Worm (Caenorhabditis elegans) whole organism, L4 larva: Measurements from ENCODE around the gene C15H9.4.

Experiments
- D1046.2 ChIP-seq: fragments of 200-800 bp; sonication (Bioruptor generic); IDR thresholded peaks from 2 replicates; pipeline ENCODE4 v1.3.6; 2022; ENCODE audit warnings: missing genetic modification characterization, missing compliant biosample characterization
- aly-2 ChIP-seq: sonication (generic microtip); optimal IDR thresholded peaks from 2 replicates; lab custom pipeline; 2018; ENCODE audit warnings: missing biosample characterization, missing genetic modification characterization
- ceh-28 ChIP-seq: fragments of 150-350 bp; optimal IDR thresholded peaks from 2 replicates; lab custom pipeline; 2014; ENCODE audit warnings: missing biosample characterization, missing genetic modification reagents, missing genetic modification characterization
- fkh-10 ChIP-seq: fragments of 150-350 bp; optimal IDR thresholded peaks from 2 replicates; lab custom pipeline; 2014; ENCODE audit warnings: missing biosample characterization, missing genetic modification reagents, missing genetic modification characterization
- jun-1 ChIP-seq: fragments of 150-350 bp; optimal IDR thresholded peaks from 2 replicates; lab custom pipeline; 2014; ENCODE audit warnings: missing biosample characterization, missing genetic modification reagents, missing genetic modification characterization
- lin-15B ChIP-seq: fragments of 150-350 bp; sonication (generic microtip); optimal IDR thresholded peaks from 3 replicates; lab custom pipeline; 2014; ENCODE audit warnings: missing biosample characterization, missing genetic modification characterization
- mdl-1 ChIP-seq, 2 experiments: fragments of 150-350 bp in 1 of 2; sonication (generic microtip) in 1 of 2; optimal IDR thresholded peaks; 2 replicates each; lab custom pipeline; 2014 to 2017; ENCODE audit warnings: missing biosample characterization in 2 of 2, missing genetic modification characterization in 2 of 2
- mep-1 ChIP-seq: fragments of 150-350 bp; sonication (generic microtip); optimal IDR thresholded peaks from 3 replicates; lab custom pipeline; 2014; ENCODE audit warnings: missing biosample characterization, missing genetic modification characterization
- mes-2 ChIP-seq: sonication (generic microtip); optimal IDR thresholded peaks from 2 replicates; lab custom pipeline; 2016; ENCODE audit warnings: missing genotype, mild to moderate bottlenecking, missing genetic modification characterization, missing compliant biosample characterization; ENCODE audit not compliant: poor library complexity, severe bottlenecking
- pha-4 ChIP-seq, 2 experiments: fragments of 150-350 bp in 1 of 2; fragments of 200-800 bp in 1 of 2; sonication (Bioruptor generic) in 1 of 2; IDR thresholded peaks in 1 of 2; optimal IDR thresholded peaks in 1 of 2; 2 replicates each; pipeline versions ENCODE4 v1.3.6 to Lab custom; 2014 to 2022; ENCODE audit warnings: missing genetic modification characterization in 2 of 2, missing genetic modification reagents in 2 of 2, missing biosample characterization in 1 of 2, missing compliant biosample characterization in 1 of 2
- zag-1 ChIP-seq: fragments of 150-350 bp; optimal IDR thresholded peaks from 2 replicates; lab custom pipeline; 2014; ENCODE audit warnings: missing biosample characterization, missing genetic modification characterization
- zip-11 ChIP-seq: fragments of 200-800 bp; sonication (Bioruptor generic); IDR thresholded peaks from 2 replicates; pipeline ENCODE4 v1.3.6; 2022; ENCODE audit warnings: missing genetic modification characterization, missing compliant biosample characterization
- ztf-7 ChIP-seq: fragments of 150-350 bp; optimal IDR thresholded peaks from 2 replicates; lab custom pipeline; 2014; ENCODE audit warnings: missing biosample characterization, missing genetic modification characterization

DNA sequence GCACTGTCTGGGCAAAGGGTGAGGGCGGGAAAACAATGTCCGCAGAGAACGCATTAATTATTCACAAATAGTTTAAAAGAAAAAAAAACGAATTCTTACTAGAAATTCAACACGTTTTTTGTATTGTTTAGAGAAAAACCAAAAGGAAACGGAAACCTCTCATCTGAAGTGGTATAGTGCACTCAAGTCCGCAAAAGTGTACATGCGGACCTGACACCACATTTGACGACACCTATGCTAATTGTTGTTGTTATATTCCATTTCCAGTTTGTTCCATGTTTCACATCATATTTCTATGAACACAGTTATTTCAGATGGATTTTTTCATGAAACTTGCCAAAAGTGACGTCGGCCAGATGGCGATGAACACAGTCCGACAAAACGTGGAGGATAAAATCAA lies 44.7 kb upstream of the C15H9.4 start, which contains the start of gene C45B2.6:
- no peak for TF ChIP-seq lin-15B (tag; lab: Kevin White, UChicago)
- TF ChIP-seq mdl-1 (tag; optimal IDR thresholded peaks at IDR 0.05; lab: Kevin White, UChicago): no peak
- TF ChIP-seq D1046.2 (GFP tag; lab: Robert Waterston, UW): no peak
- no peak for TF ChIP-seq zag-1 (tag; lab: Kevin White, UChicago)
- no peak for TF ChIP-seq jun-1 (tag; lab: Kevin White, UChicago)
- no peak for TF ChIP-seq pha-4 (GFP tag; IDR thresholded peaks at IDR 0.05; lab: Robert Waterston, UW)
- no peak for TF ChIP-seq pha-4 (tag; optimal IDR thresholded peaks at IDR 0.05; lab: Kevin White, UChicago)
- TF ChIP-seq mes-2: no peak
- no peak for TF ChIP-seq ceh-28 (tag; lab: Kevin White, UChicago)
- TF ChIP-seq zip-11 (GFP tag; lab: Robert Waterston, UW): no peak
- TF ChIP-seq fkh-10: no peak
- TF ChIP-seq ztf-7 (tag; lab: Kevin White, UChicago): no peak
- TF ChIP-seq aly-2 (tag; lab: Kevin White, UChicago): no peak
- TF ChIP-seq mep-1 (tag; lab: Kevin White, UChicago): no peak
